Worm (Caenorhabditis elegans) whole organism, young adult: Measurements from ENCODE around the gene dtmk-1.

Experiments used
- F33H1.4 ChIP-seq: fragments of 200-800 bp; sonication (Bioruptor generic); IDR thresholded peaks from 2 replicates; pipeline ENCODE4 v1.3.6; 2022; ENCODE audit warnings: missing genetic modification reagents, missing genetic modification characterization, missing compliant biosample characterization
- athp-1 ChIP-seq: sonication (generic microtip); optimal IDR thresholded peaks from 2 replicates; lab custom pipeline; 2017; ENCODE audit warnings: mild to moderate bottlenecking, missing genetic modification characterization, missing compliant biosample characterization

DNA sequence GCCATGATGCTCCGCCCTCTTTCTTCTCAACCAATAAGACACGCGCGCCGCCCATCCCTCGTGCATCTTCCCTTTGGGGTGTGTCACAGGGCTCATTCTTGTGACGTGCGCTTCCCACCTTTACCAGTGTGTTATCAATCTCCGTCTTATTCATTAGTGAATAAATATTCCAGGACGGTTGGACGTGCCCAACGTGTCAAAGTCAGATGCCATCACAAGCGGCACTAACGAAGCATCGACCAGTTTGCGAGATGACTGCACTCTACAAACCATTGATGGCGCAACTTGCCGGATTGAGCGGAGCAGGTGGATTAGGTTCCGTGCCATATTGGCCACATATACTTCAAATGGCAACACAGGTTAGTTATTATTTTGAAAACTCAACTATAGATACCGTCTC, 6.8 kb downstream of the dtmk-1 start:
- TF ChIP-seq F33H1.4 (GFP tag; lab: Robert Waterston, UW) (no peak), athp-1 (tag; lab: Kevin White, UChicago) (no peak)
